Fruit fly (Drosophila melanogaster) whole organism, embryonic: ENCODE results near the gene CG5080.
A peak's percentile ranks its signal among the peaks of the same experiment; 100 is the strongest.

Experiments used
- C15 ChIP-seq: fragments of 200-800 bp; sonication (Bioruptor generic); IDR thresholded peaks from 3 replicates; pipeline ENCODE4 v1.3.6; 2022; ENCODE audit warnings: missing biosample characterization, missing genetic modification characterization
- CG10543 ChIP-seq: fragments of 200-800 bp; sonication (Bioruptor generic); optimal IDR thresholded peaks from 3 replicates; lab custom pipeline; 2017; ENCODE audit warnings: missing biosample characterization, mild to moderate bottlenecking, missing genetic modification characterization, moderate library complexity
- CG10565 ChIP-seq: fragments of 200-800 bp; sonication (Bioruptor generic); optimal IDR thresholded peaks from 3 replicates; lab custom pipeline; 2016; ENCODE audit warnings: missing biosample characterization, mild to moderate bottlenecking, missing genetic modification characterization
- CG10654 ChIP-seq: fragments of 200-800 bp; sonication (Bioruptor generic); optimal IDR thresholded peaks from 2 replicates; lab custom pipeline; 2016; ENCODE audit warnings: missing biosample characterization, missing genetic modification characterization
- CG11560 ChIP-seq: fragments of 200-800 bp; sonication (Bioruptor generic); IDR thresholded peaks from 3 replicates; pipeline ENCODE4 v1.3.6; 2022; ENCODE audit warnings: missing biosample characterization, missing genetic modification characterization
- CG11695 ChIP-seq: fragments of 200-800 bp; sonication (Bioruptor generic); IDR thresholded peaks from 3 replicates; pipeline ENCODE4 v1.3.6; 2022; ENCODE audit warnings: missing biosample characterization, missing genetic modification characterization
- CG12769 ChIP-seq: fragments of 200-800 bp; sonication (Bioruptor generic); optimal IDR thresholded peaks from 2 replicates; lab custom pipeline; 2019; ENCODE audit warnings: missing biosample characterization, mild to moderate bottlenecking, missing genetic modification characterization, moderate library complexity
- CG13296 ChIP-seq: fragments of 200-800 bp; sonication (Bioruptor generic); optimal IDR thresholded peaks from 3 replicates; lab custom pipeline; 2018; ENCODE audit warnings: missing biosample characterization, mild to moderate bottlenecking, missing genetic modification characterization
- CG14441 ChIP-seq: fragments of 200-800 bp; sonication (Bioruptor generic); IDR thresholded peaks from 2 replicates; pipeline ENCODE4 v1.3.6; 2022; ENCODE audit warnings: missing biosample characterization, missing genetic modification characterization
- CG1603 ChIP-seq: fragments of 200-800 bp; sonication (Bioruptor generic); optimal IDR thresholded peaks from 2 replicates; lab custom pipeline; 2019; ENCODE audit warnings: missing biosample characterization, mild to moderate bottlenecking, missing genetic modification characterization, moderate library complexity
- CG16815 ChIP-seq: fragments of 200-800 bp; sonication (Bioruptor generic); optimal IDR thresholded peaks from 3 replicates; lab custom pipeline; 2017; ENCODE audit warnings: missing biosample characterization, mild to moderate bottlenecking, missing genetic modification characterization
- CG17385 ChIP-seq: fragments of 200-800 bp; sonication (Bioruptor generic); optimal IDR thresholded peaks from 3 replicates; lab custom pipeline; 2018; ENCODE audit warnings: missing biosample characterization, mild to moderate bottlenecking, missing genetic modification characterization
- CG17912 ChIP-seq: fragments of 200-800 bp; sonication (Bioruptor generic); optimal IDR thresholded peaks from 2 replicates; lab custom pipeline; 2018; ENCODE audit warnings: missing biosample characterization, mild to moderate bottlenecking, missing genetic modification characterization
- CG2116 ChIP-seq: fragments of 200-800 bp; sonication (Bioruptor generic); optimal IDR thresholded peaks from 3 replicates; lab custom pipeline; 2018; ENCODE audit warnings: missing biosample characterization, mild to moderate bottlenecking, missing genetic modification characterization
- CG2129 ChIP-seq: fragments of 200-800 bp; sonication (Bioruptor generic); IDR thresholded peaks from 2 replicates; pipeline ENCODE4 v1.3.6; 2022; ENCODE audit warnings: missing biosample characterization, missing genetic modification characterization; ENCODE audit not compliant: partially characterized antibody
- CG30403 ChIP-seq: fragments of 200-800 bp; sonication (Bioruptor generic); optimal IDR thresholded peaks from 3 replicates; lab custom pipeline; 2016; ENCODE audit warnings: missing biosample characterization, missing genetic modification characterization
- CG31388 ChIP-seq: fragments of 200-800 bp; sonication (Bioruptor generic); optimal IDR thresholded peaks from 2 replicates; lab custom pipeline; 2016; ENCODE audit warnings: missing biosample characterization, missing genetic modification characterization
- CG4282 ChIP-seq: fragments of 200-800 bp; sonication (Bioruptor generic); optimal IDR thresholded peaks from 2 replicates; lab custom pipeline; 2016; ENCODE audit warnings: missing biosample characterization, missing genetic modification characterization
- CG4328 ChIP-seq: fragments of 200-800 bp; sonication (Bioruptor generic); optimal IDR thresholded peaks from 3 replicates; lab custom pipeline; 2017; ENCODE audit warnings: missing biosample characterization, missing genetic modification reagents, missing genetic modification characterization
- CG4404 ChIP-seq: fragments of 200-800 bp; sonication (Bioruptor generic); IDR thresholded peaks from 2 replicates; pipeline ENCODE4 v1.3.6; 2022; ENCODE audit warnings: missing biosample characterization, missing genetic modification characterization
- CG7786 ChIP-seq: fragments of 200-800 bp; sonication (Bioruptor generic); optimal IDR thresholded peaks from 2 replicates; lab custom pipeline; 2016; ENCODE audit warnings: missing biosample characterization, missing genetic modification characterization
- CG7839 ChIP-seq: fragments of 200-800 bp; sonication (Bioruptor generic); optimal IDR thresholded peaks from 3 replicates; lab custom pipeline; 2018; ENCODE audit warnings: missing biosample characterization, mild to moderate bottlenecking, missing genetic modification characterization, moderate library complexity
- CHES-1-like ChIP-seq: fragments of 200-800 bp; sonication (Bioruptor generic); optimal IDR thresholded peaks from 2 replicates; lab custom pipeline; 2016; ENCODE audit warnings: missing biosample characterization, missing genetic modification characterization
- Camta ChIP-seq: fragments of 200-800 bp; sonication (Bioruptor generic); optimal IDR thresholded peaks from 2 replicates; lab custom pipeline; 2016; ENCODE audit warnings: missing biosample characterization, missing genetic modification characterization
- D19A ChIP-seq: fragments of 200-800 bp; optimal IDR thresholded peaks from 3 replicates; lab custom pipeline; 2019; ENCODE audit warnings: missing biosample characterization, mild to moderate bottlenecking, missing genetic modification characterization, moderate library complexity
- D19B ChIP-seq: fragments of 200-800 bp; sonication (Bioruptor generic); optimal IDR thresholded peaks from 2 replicates; lab custom pipeline; 2017; ENCODE audit warnings: missing biosample characterization, mild to moderate bottlenecking, missing genetic modification characterization
- Dfd ChIP-seq, 2 experiments: fragments of >200 bp; optimal IDR thresholded peaks; 2 replicates each; lab custom pipeline; 2017; ENCODE audit warnings: missing biosample characterization in 2 of 2, missing genetic modification characterization in 2 of 2
- HHEX ChIP-seq: fragments of 200-800 bp; sonication (Bioruptor generic); optimal IDR thresholded peaks from 3 replicates; lab custom pipeline; 2017; ENCODE audit warnings: missing biosample characterization, mild to moderate bottlenecking, missing genetic modification characterization, missing genetic modification reagents
- Hey ChIP-seq: fragments of 200-800 bp; sonication (Bioruptor generic); optimal IDR thresholded peaks from 3 replicates; lab custom pipeline; 2018; ENCODE audit warnings: missing biosample characterization, mild to moderate bottlenecking, missing genetic modification characterization
- Hr3 ChIP-seq: fragments of 200-800 bp; sonication (Bioruptor generic); optimal IDR thresholded peaks from 3 replicates; lab custom pipeline; 2016; ENCODE audit warnings: missing biosample characterization, missing genetic modification characterization
- Hr39 ChIP-seq: fragments of >200 bp; optimal IDR thresholded peaks from 2 replicates; lab custom pipeline; 2017
- Hr51 ChIP-seq, 2 experiments: fragments of 200-800 bp; sonication (Bioruptor generic); optimal IDR thresholded peaks; 2 replicates in 1 of 2; 3 replicates in 1 of 2; lab custom pipeline; 2016 to 2018; ENCODE audit warnings: missing biosample characterization in 2 of 2, missing genetic modification characterization in 2 of 2, mild to moderate bottlenecking in 1 of 2, moderate library complexity in 1 of 2
- NC2β ChIP-seq: fragments of 200-800 bp; sonication (Bioruptor generic); optimal IDR thresholded peaks from 2 replicates; lab custom pipeline; 2016; ENCODE audit warnings: missing biosample characterization, missing genetic modification characterization
- Ravus ChIP-seq: fragments of 200-800 bp; sonication (Bioruptor generic); IDR thresholded peaks from 2 replicates; pipeline ENCODE4 v1.3.6; 2022; ENCODE audit warnings: missing biosample characterization, missing genetic modification characterization
- Sry-δ ChIP-seq: fragments of 200-800 bp; sonication (Bioruptor generic); optimal IDR thresholded peaks from 2 replicates; lab custom pipeline; 2016; ENCODE audit warnings: missing biosample characterization, missing genetic modification characterization
- aop ChIP-seq: fragments of 200-800 bp; sonication (Bioruptor generic); IDR thresholded peaks from 2 replicates; pipeline ENCODE4 v1.3.6; 2022; ENCODE audit warnings: missing biosample characterization, missing genetic modification characterization
- bbx ChIP-seq: fragments of 200-800 bp; sonication (Bioruptor generic); IDR thresholded peaks from 2 replicates; pipeline ENCODE4 v1.3.6; 2022; ENCODE audit warnings: missing biosample characterization, missing genetic modification characterization; ENCODE audit not compliant: partially characterized antibody
- chn ChIP-seq: fragments of 200-800 bp; sonication (Bioruptor generic); optimal IDR thresholded peaks from 2 replicates; lab custom pipeline; 2016; ENCODE audit warnings: missing biosample characterization, missing genetic modification characterization
- ci ChIP-seq: fragments of 200-800 bp; sonication (Bioruptor generic); IDR thresholded peaks from 3 replicates; pipeline ENCODE4 v1.3.6; 2022; ENCODE audit warnings: missing biosample characterization, missing genetic modification characterization
- corto ChIP-seq: fragments of 200-800 bp; sonication (Bioruptor generic); optimal IDR thresholded peaks from 2 replicates; lab custom pipeline; 2016; ENCODE audit warnings: missing biosample characterization, mild to moderate bottlenecking, missing genetic modification characterization, moderate library complexity
- dati ChIP-seq: fragments of 200-800 bp; sonication (Bioruptor generic); IDR thresholded peaks from 2 replicates; pipeline ENCODE4 v1.3.6; 2022; ENCODE audit warnings: missing biosample characterization, missing genetic modification characterization
- dm ChIP-seq: fragments of 200-800 bp; sonication (Bioruptor generic); optimal IDR thresholded peaks from 3 replicates; lab custom pipeline; 2016; ENCODE audit warnings: missing biosample characterization, missing genetic modification characterization
- gem ChIP-seq: fragments of 200-800 bp; sonication (Bioruptor generic); optimal IDR thresholded peaks from 2 replicates; lab custom pipeline; 2019; ENCODE audit warnings: missing biosample characterization, mild to moderate bottlenecking, missing genetic modification characterization, moderate library complexity
- pan ChIP-seq, 4 experiments: fragments of >200 bp in 3 of 4; fragments of 200-800 bp in 1 of 4; sonication (Bioruptor generic) in 1 of 4; optimal IDR thresholded peaks in 3 of 4; IDR thresholded peaks in 1 of 4; 2 replicates each; pipeline versions ENCODE4 v1.3.6 to Lab custom; 2017 to 2022; ENCODE audit warnings: missing biosample characterization in 2 of 4, missing genetic modification characterization in 2 of 4, mixed read lengths in 1 of 4
- shn ChIP-seq: fragments of 200-800 bp; sonication (Bioruptor generic); optimal IDR thresholded peaks from 3 replicates; lab custom pipeline; 2016; ENCODE audit warnings: missing biosample characterization, missing genetic modification characterization
- tll ChIP-seq, 2 experiments: fragments of 200-800 bp in 1 of 2; fragments of >200 bp in 1 of 2; sonication (Bioruptor generic) in 1 of 2; optimal IDR thresholded peaks; 2 replicates each; lab custom pipeline; 2017 to 2019; ENCODE audit warnings: missing biosample characterization in 2 of 2, missing genetic modification characterization in 2 of 2, mild to moderate bottlenecking in 1 of 2, moderate library complexity in 1 of 2
- tx ChIP-seq: fragments of 200-800 bp; sonication (Bioruptor generic); optimal IDR thresholded peaks from 2 replicates; lab custom pipeline; 2016; ENCODE audit warnings: missing biosample characterization, missing genetic modification characterization
- vvl ChIP-seq: fragments of 200-800 bp; sonication (Bioruptor generic); IDR thresholded peaks from 2 replicates; pipeline ENCODE4 v1.3.6; 2022; ENCODE audit warnings: missing biosample characterization, missing genetic modification characterization

CG5080 gene

dm6 chr2L:1121942-1122710 is 41.6 kb downstream of the CG5080 start (continued):
- TF ChIP-seq CG7839 (no peak), NC2β (GFP tag; lab: Kevin White, UChicago) (no peak), CG11695 (GFP tag; lab: Robert Waterston, UW) (no peak), bbx (GFP tag; lab: Robert Waterston, UW) (no peak), CG1603 (peak; percentile 29), Hr51 (GFP tag; optimal IDR thresholded peaks at IDR 0.05; lab: Kevin White, UChicago) (peak in 1 of 2 experiments; percentile 15), CG10543 (GFP tag; lab: Kevin White, UChicago) (peak; percentile 35), CG16815 (GFP tag; lab: Kevin White, UChicago) (no peak), vvl (GFP tag; lab: Robert Waterston, UW) (no peak), Camta (GFP tag; lab: Kevin White, UChicago) (no peak), CG13296 (GFP tag; lab: Kevin White, UChicago) (no peak), pan (optimal IDR thresholded peaks at IDR 0.05; lab: Kevin White, UChicago) (no peak), pan (GFP tag; optimal IDR thresholded peaks at IDR 0.05 in 1 of 2, IDR thresholded peaks at IDR 0.05 in 1 of 2) (no peak), CG10565 (GFP tag; lab: Kevin White, UChicago) (no peak), Hr39 (lab: Kevin White, UChicago) (no peak), HHEX (GFP tag; lab: Kevin White, UChicago) (no peak), D19A (tag; lab: Kevin White, UChicago) (peak; percentile 76), gem (tag; lab: Kevin White, UChicago) (peak; percentile 14), Sry-δ (GFP tag; lab: Kevin White, UChicago) (no peak), ci (GFP tag; lab: Robert Waterston, UW) (no peak), CG4404 (GFP tag; lab: Robert Waterston, UW) (no peak), CG11560 (no peak), shn (GFP tag; lab: Kevin White, UChicago) (no peak), tll (GFP tag; optimal IDR thresholded peaks at IDR 0.05; lab: Kevin White, UChicago) (no peak), CG30403 (GFP tag; lab: Kevin White, UChicago) (no peak), CHES-1-like (GFP tag; lab: Kevin White, UChicago) (no peak), Dfd (GFP tag; optimal IDR thresholded peaks at IDR 0.05; lab: Kevin White, UChicago) (no peak), CG31388 (GFP tag; lab: Kevin White, UChicago) (no peak), CG7786 (GFP tag; lab: Kevin White, UChicago) (no peak), D19B (GFP tag; lab: Kevin White, UChicago) (no peak), CG17912 (no peak), Hey (tag; lab: Kevin White, UChicago) (no peak), CG14441 (GFP tag; lab: Robert Waterston, UW) (no peak), aop (GFP tag; lab: Robert Waterston, UW) (no peak), C15 (no peak), Hr3 (GFP tag; lab: Kevin White, UChicago) (no peak), CG17385 (GFP tag; lab: Kevin White, UChicago) (no peak), dati (GFP tag; lab: Robert Waterston, UW) (no peak), CG2116 (GFP tag; lab: Kevin White, UChicago) (no peak), CG12769 (tag; lab: Kevin White, UChicago) (peak; percentile 83), CG10654 (GFP tag; lab: Kevin White, UChicago) (no peak), corto (no peak), CG4328 (GFP tag; lab: Kevin White, UChicago) (no peak), dm (GFP tag; lab: Kevin White, UChicago) (no peak), Ravus (GFP tag; lab: Robert Waterston, UW) (no peak), CG4282 (no peak), chn (GFP tag; lab: Kevin White, UChicago) (no peak), tx (GFP tag; lab: Kevin White, UChicago) (no peak), CG2129 (no peak)
